Fruit fly (Drosophila melanogaster) whole organism, embryonic: ENCODE results near the gene CG32801.

Experiments
- Ada2b ChIP-seq: fragments of 200-800 bp; sonication (Bioruptor generic); IDR thresholded peaks from 2 replicates; pipeline ENCODE4 v1.3.6; 2022; ENCODE audit warnings: missing biosample characterization, missing genetic modification characterization
- Atf3 ChIP-seq: fragments of 200-800 bp; sonication (Bioruptor generic); optimal IDR thresholded peaks from 3 replicates; lab custom pipeline; 2016; ENCODE audit warnings: missing biosample characterization, missing genetic modification characterization
- Atf6 ChIP-seq: fragments of 200-800 bp; sonication (Bioruptor generic); IDR thresholded peaks from 2 replicates; pipeline ENCODE4 v1.3.6; 2022; ENCODE audit warnings: missing biosample characterization, missing genetic modification characterization
- BEAF-32 ChIP-seq: fragments of 200-800 bp; sonication (Bioruptor generic); optimal IDR thresholded peaks from 3 replicates; lab custom pipeline; 2017; ENCODE audit warnings: missing biosample characterization, missing genetic modification characterization, mild to moderate bottlenecking, moderate library complexity, missing genetic modification reagents
- Bdp1 ChIP-seq: fragments of 200-800 bp; sonication (Bioruptor generic); optimal IDR thresholded peaks from 3 replicates; lab custom pipeline; 2016; ENCODE audit warnings: missing biosample characterization, missing genetic modification characterization
- Blimp-1 ChIP-seq: fragments of 200-800 bp; sonication (Bioruptor generic); optimal IDR thresholded peaks from 3 replicates; lab custom pipeline; 2018; ENCODE audit warnings: missing biosample characterization, missing genetic modification characterization, mild to moderate bottlenecking, moderate library complexity, missing genetic modification reagents
- C15 ChIP-seq: fragments of 200-800 bp; sonication (Bioruptor generic); IDR thresholded peaks from 3 replicates; pipeline ENCODE4 v1.3.6; 2022; ENCODE audit warnings: missing biosample characterization, missing genetic modification characterization
- CG10366 ChIP-seq: fragments of 200-800 bp; sonication (Bioruptor generic); IDR thresholded peaks from 2 replicates; pipeline ENCODE4 v1.3.6; 2022; ENCODE audit warnings: missing biosample characterization, missing genetic modification characterization
- CG10654 ChIP-seq: fragments of 200-800 bp; sonication (Bioruptor generic); optimal IDR thresholded peaks from 2 replicates; lab custom pipeline; 2016; ENCODE audit warnings: missing biosample characterization, missing genetic modification characterization
- CG11247 ChIP-seq: fragments of 200-800 bp; sonication (Bioruptor generic); IDR thresholded peaks from 2 replicates; pipeline ENCODE4 v1.3.6; 2022; ENCODE audit warnings: missing biosample characterization, missing genetic modification characterization
- CG11560 ChIP-seq: fragments of 200-800 bp; sonication (Bioruptor generic); IDR thresholded peaks from 3 replicates; pipeline ENCODE4 v1.3.6; 2022; ENCODE audit warnings: missing biosample characterization, missing genetic modification characterization
- CG12299 ChIP-seq: fragments of 200-800 bp; sonication (Bioruptor generic); optimal IDR thresholded peaks from 2 replicates; lab custom pipeline; 2018; ENCODE audit warnings: missing biosample characterization, mild to moderate bottlenecking, missing genetic modification characterization
- CG12942 ChIP-seq: fragments of 200-800 bp; sonication (Bioruptor generic); optimal IDR thresholded peaks from 3 replicates; lab custom pipeline; 2016; ENCODE audit warnings: missing biosample characterization, missing genetic modification characterization
- CG14667 ChIP-seq: fragments of 200-800 bp; sonication (Bioruptor generic); IDR thresholded peaks from 2 replicates; pipeline ENCODE4 v1.3.6; 2022; ENCODE audit warnings: missing biosample characterization, missing genetic modification characterization
- CG14860 ChIP-seq: fragments of 200-800 bp; sonication (Bioruptor generic); IDR thresholded peaks from 3 replicates; pipeline ENCODE4 v1.3.6; 2022; ENCODE audit warnings: missing biosample characterization, missing genetic modification characterization; ENCODE audit not compliant: partially characterized antibody
- CG1602 ChIP-seq: fragments of 200-800 bp; sonication (Bioruptor generic); optimal IDR thresholded peaks from 3 replicates; lab custom pipeline; 2016; ENCODE audit warnings: missing biosample characterization, missing genetic modification characterization
- CG17802 ChIP-seq: fragments of 200-800 bp; sonication (Bioruptor generic); optimal IDR thresholded peaks from 2 replicates; lab custom pipeline; 2018; ENCODE audit warnings: missing biosample characterization, mild to moderate bottlenecking, missing genetic modification characterization, moderate library complexity
- CG30431 ChIP-seq: fragments of 200-800 bp; sonication (Bioruptor generic); optimal IDR thresholded peaks from 2 replicates; lab custom pipeline; 2017; ENCODE audit warnings: missing biosample characterization, missing genetic modification characterization
- CG3065 ChIP-seq: fragments of 200-800 bp; sonication (Bioruptor generic); optimal IDR thresholded peaks from 2 replicates; lab custom pipeline; 2016; ENCODE audit warnings: missing biosample characterization, missing genetic modification characterization
- CG31388 ChIP-seq: fragments of 200-800 bp; sonication (Bioruptor generic); optimal IDR thresholded peaks from 2 replicates; lab custom pipeline; 2016; ENCODE audit warnings: missing biosample characterization, missing genetic modification characterization
- CG32532 ChIP-seq: fragments of 200-800 bp; sonication (Bioruptor generic); IDR thresholded peaks from 2 replicates; pipeline ENCODE4 v1.3.6; 2022; ENCODE audit warnings: missing biosample characterization, missing genetic modification characterization
- CG4328 ChIP-seq: fragments of 200-800 bp; sonication (Bioruptor generic); optimal IDR thresholded peaks from 3 replicates; lab custom pipeline; 2017; ENCODE audit warnings: missing biosample characterization, missing genetic modification reagents, missing genetic modification characterization
- CG4707 ChIP-seq: fragments of 200-800 bp; sonication (Bioruptor generic); optimal IDR thresholded peaks from 2 replicates; lab custom pipeline; 2018; ENCODE audit warnings: missing biosample characterization, mild to moderate bottlenecking, missing genetic modification characterization, moderate library complexity
- CG5180 ChIP-seq: fragments of 200-800 bp; sonication (Bioruptor generic); optimal IDR thresholded peaks from 3 replicates; lab custom pipeline; 2017; ENCODE audit warnings: missing biosample characterization, missing genetic modification characterization, mild to moderate bottlenecking, moderate library complexity, missing genetic modification reagents
- CG7745 ChIP-seq: fragments of 200-800 bp; sonication (Bioruptor generic); optimal IDR thresholded peaks from 2 replicates; lab custom pipeline; 2018; ENCODE audit warnings: missing biosample characterization, mild to moderate bottlenecking, missing genetic modification characterization, moderate library complexity
- CG9215 ChIP-seq: fragments of 200-800 bp; sonication (Bioruptor generic); IDR thresholded peaks from 2 replicates; pipeline ENCODE4 v1.3.6; 2022; ENCODE audit warnings: missing biosample characterization, missing genetic modification characterization
- CG9797 ChIP-seq: fragments of 200-800 bp; sonication (Bioruptor generic); optimal IDR thresholded peaks from 3 replicates; lab custom pipeline; 2018; ENCODE audit warnings: missing biosample characterization, mild to moderate bottlenecking, missing genetic modification characterization
- Dp ChIP-seq: fragments of 200-800 bp; sonication (Bioruptor generic); optimal IDR thresholded peaks from 2 replicates; lab custom pipeline; 2018; ENCODE audit warnings: missing biosample characterization, mild to moderate bottlenecking, missing genetic modification characterization, moderate library complexity
- ERR ChIP-seq: fragments of 200-800 bp; sonication (Bioruptor generic); optimal IDR thresholded peaks from 2 replicates; lab custom pipeline; 2016; ENCODE audit warnings: missing biosample characterization, missing genetic modification characterization
- Rfx ChIP-seq: fragments of 200-800 bp; sonication (Bioruptor generic); IDR thresholded peaks from 2 replicates; pipeline ENCODE4 v1.3.6; 2022; ENCODE audit warnings: missing biosample characterization, missing genetic modification characterization
- Taf1 ChIP-seq: fragments of 200-800 bp; sonication (Bioruptor generic); IDR thresholded peaks from 2 replicates; pipeline ENCODE4 v1.3.6; 2022; ENCODE audit warnings: missing biosample characterization, missing genetic modification characterization
- btn ChIP-seq: fragments of 200-800 bp; sonication (Bioruptor generic); optimal IDR thresholded peaks from 2 replicates; lab custom pipeline; 2016; ENCODE audit warnings: missing biosample characterization, missing genetic modification characterization
- chif ChIP-seq, 2 experiments: fragments of 200-800 bp; sonication (Bioruptor generic); optimal IDR thresholded peaks; 3 replicates each; lab custom pipeline; 2016; ENCODE audit warnings: missing biosample characterization in 2 of 2, missing genetic modification characterization in 2 of 2
- crp ChIP-seq, 2 experiments: fragments of 200-800 bp; sonication (Bioruptor generic); optimal IDR thresholded peaks; 2 replicates in 1 of 2; 3 replicates in 1 of 2; lab custom pipeline; 2017; ENCODE audit warnings: missing biosample characterization in 2 of 2, missing genetic modification characterization in 2 of 2, mild to moderate bottlenecking in 1 of 2, moderate library complexity in 1 of 2
- dati ChIP-seq: fragments of 200-800 bp; sonication (Bioruptor generic); IDR thresholded peaks from 2 replicates; pipeline ENCODE4 v1.3.6; 2022; ENCODE audit warnings: missing biosample characterization, missing genetic modification characterization
- dmrt99B ChIP-seq: fragments of 200-800 bp; sonication (Bioruptor generic); optimal IDR thresholded peaks from 2 replicates; lab custom pipeline; 2018; ENCODE audit warnings: missing biosample characterization, mild to moderate bottlenecking, missing genetic modification characterization, moderate library complexity
- dysf ChIP-seq: fragments of 200-800 bp; sonication (Bioruptor generic); IDR thresholded peaks from 3 replicates; pipeline ENCODE4 v1.3.6; 2022; ENCODE audit warnings: missing biosample characterization, missing genetic modification characterization
- fu2 ChIP-seq: fragments of 200-800 bp; sonication (Bioruptor generic); optimal IDR thresholded peaks from 2 replicates; lab custom pipeline; 2016; ENCODE audit warnings: missing biosample characterization, missing genetic modification characterization
- ken ChIP-seq: fragments of 200-800 bp; sonication (Bioruptor generic); IDR thresholded peaks from 3 replicates; pipeline ENCODE4 v1.3.6; 2022; ENCODE audit warnings: missing biosample characterization, missing genetic modification characterization
- mld ChIP-seq: fragments of 200-800 bp; sonication (Bioruptor generic); IDR thresholded peaks from 3 replicates; pipeline ENCODE4 v1.3.6; 2022; ENCODE audit warnings: missing biosample characterization, missing genetic modification characterization; ENCODE audit not compliant: partially characterized antibody
- org-1 ChIP-seq: fragments of 200-800 bp; sonication (Bioruptor generic); optimal IDR thresholded peaks from 2 replicates; lab custom pipeline; 2017; ENCODE audit warnings: missing biosample characterization, missing genetic modification characterization
- pan ChIP-seq, 4 experiments: fragments of >200 bp in 3 of 4; fragments of 200-800 bp in 1 of 4; sonication (Bioruptor generic) in 1 of 4; optimal IDR thresholded peaks in 3 of 4; IDR thresholded peaks in 1 of 4; 2 replicates each; pipeline versions ENCODE4 v1.3.6 to Lab custom; 2017 to 2022; ENCODE audit warnings: missing biosample characterization in 2 of 4, missing genetic modification characterization in 2 of 4, mixed read lengths in 1 of 4
- pita ChIP-seq: fragments of 200-800 bp; sonication (Bioruptor generic); optimal IDR thresholded peaks from 2 replicates; lab custom pipeline; 2017; ENCODE audit warnings: missing biosample characterization, mild to moderate bottlenecking, missing genetic modification characterization
- pzg ChIP-seq: fragments of 200-800 bp; sonication (Bioruptor generic); optimal IDR thresholded peaks from 3 replicates; lab custom pipeline; 2018; ENCODE audit warnings: missing biosample characterization, mild to moderate bottlenecking, missing genetic modification characterization, moderate library complexity
- ro ChIP-seq: fragments of 200-800 bp; sonication (Bioruptor generic); IDR thresholded peaks from 2 replicates; pipeline ENCODE4 v1.3.6; 2022; ENCODE audit warnings: missing biosample characterization, missing genetic modification characterization
- sug ChIP-seq: fragments of 200-800 bp; optimal IDR thresholded peaks from 2 replicates; lab custom pipeline; 2019; ENCODE audit warnings: missing biosample characterization, mild to moderate bottlenecking, missing genetic modification characterization, moderate library complexity
- tap ChIP-seq: fragments of 200-800 bp; optimal IDR thresholded peaks from 3 replicates; lab custom pipeline; 2019; ENCODE audit warnings: missing biosample characterization, mild to moderate bottlenecking, missing genetic modification characterization, moderate library complexity
- tll ChIP-seq, 2 experiments: fragments of 200-800 bp in 1 of 2; fragments of >200 bp in 1 of 2; sonication (Bioruptor generic) in 1 of 2; optimal IDR thresholded peaks; 2 replicates each; lab custom pipeline; 2017 to 2019; ENCODE audit warnings: missing biosample characterization in 2 of 2, missing genetic modification characterization in 2 of 2, mild to moderate bottlenecking in 1 of 2, moderate library complexity in 1 of 2
- twi ChIP-seq: fragments of 200-800 bp; optimal IDR thresholded peaks from 2 replicates; lab custom pipeline; 2019; ENCODE audit warnings: missing biosample characterization, mild to moderate bottlenecking, missing genetic modification characterization, moderate library complexity
- yki ChIP-seq: fragments of >200 bp; optimal IDR thresholded peaks from 3 replicates; lab custom pipeline; 2018
- zfh2 ChIP-seq: fragments of 200-800 bp; sonication (Bioruptor generic); optimal IDR thresholded peaks from 2 replicates; lab custom pipeline; 2016; ENCODE audit warnings: missing biosample characterization, missing genetic modification characterization

The CG32801 gene

DNA sequence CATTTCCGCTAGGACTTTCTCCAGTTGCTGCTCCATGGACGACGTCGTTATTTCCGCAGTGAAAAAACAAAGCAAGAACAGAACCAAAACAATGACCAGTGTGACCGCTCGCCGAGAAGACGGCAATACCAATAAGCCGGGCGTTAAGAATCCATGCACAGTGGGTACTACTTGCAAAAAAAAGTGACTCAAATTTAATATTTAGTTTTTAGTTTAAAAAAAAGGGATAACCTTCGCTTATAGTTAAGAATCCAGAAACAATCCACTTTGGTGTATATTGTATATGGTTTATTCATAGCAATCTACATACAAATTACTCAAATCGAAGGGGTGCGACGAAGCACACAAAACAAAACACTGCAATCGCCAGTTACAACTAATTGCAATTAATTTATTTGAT is 44.1 kb downstream of the CG32801 start, which contains the start of gene Lamtor5 (continued):
- no peak for TF ChIP-seq mld (GFP tag; lab: Robert Waterston, UW)
- TF ChIP-seq CG4328 (GFP tag; lab: Kevin White, UChicago) = no peak
- peak; percentile 72 for TF ChIP-seq CG32532
- no peak for TF ChIP-seq CG9215 (GFP tag; lab: Robert Waterston, UW)
- no peak for TF ChIP-seq btn (GFP tag; lab: Kevin White, UChicago)
- no peak for TF ChIP-seq dati (GFP tag; lab: Robert Waterston, UW)
- TF ChIP-seq CG7745 = no peak
- TF ChIP-seq CG11560 (tag; lab: Robert Waterston, UW) = no peak
- TF ChIP-seq Bdp1 (GFP tag; lab: Kevin White, UChicago) = no peak
- no peak for TF ChIP-seq CG10654
- TF ChIP-seq org-1 (GFP tag; lab: Kevin White, UChicago) = no peak
- TF ChIP-seq Rfx (GFP tag; lab: Robert Waterston, UW) = peak; percentile 78
- no peak for TF ChIP-seq CG12942 (GFP tag; lab: Kevin White, UChicago)
- no peak for TF ChIP-seq Atf6 (GFP tag; lab: Robert Waterston, UW)
- no peak for TF ChIP-seq tll (GFP tag; optimal IDR thresholded peaks at IDR 0.05; lab: Kevin White, UChicago)
- peak; percentile 16 for TF ChIP-seq Atf3 (GFP tag; lab: Kevin White, UChicago)
- TF ChIP-seq ken (GFP tag; lab: Robert Waterston, UW) = no peak
- no peak for TF ChIP-seq ro (GFP tag; lab: Robert Waterston, UW)
- peak; percentile 36 for TF ChIP-seq dmrt99B
- TF ChIP-seq CG12299 = no peak
- TF ChIP-seq fu2 (GFP tag; lab: Kevin White, UChicago) = peak; percentile 14
- TF ChIP-seq Ada2b (GFP tag; lab: Robert Waterston, UW) = no peak
- TF ChIP-seq CG4707 = peak; percentile 51
- no peak for TF ChIP-seq CG5180 (GFP tag; lab: Kevin White, UChicago)
- no peak for TF ChIP-seq twi
- peak; percentile 15 for TF ChIP-seq BEAF-32 (GFP tag; lab: Kevin White, UChicago)
- no peak for TF ChIP-seq CG11247
- TF ChIP-seq pan (optimal IDR thresholded peaks at IDR 0.05; lab: Kevin White, UChicago) = no peak
- TF ChIP-seq pan (GFP tag; optimal IDR thresholded peaks at IDR 0.05 in 1 of 2, IDR thresholded peaks at IDR 0.05 in 1 of 2) = peak in 1 of 2 experiments; percentile 34
- TF ChIP-seq Taf1 (GFP tag; lab: Robert Waterston, UW) = 0 out of 2 replicates have a peak, but pooled peaks have one; percentile 29
- TF ChIP-seq yki (lab: Kevin White, UChicago) = no peak
- 0 out of 2 replicates have a peak, but pooled peaks have one; percentile 20 for TF ChIP-seq CG10366
- TF ChIP-seq tap (tag; lab: Kevin White, UChicago) = no peak
- no peak for TF ChIP-seq C15 (GFP tag; lab: Robert Waterston, UW)
- TF ChIP-seq sug (tag; lab: Kevin White, UChicago) = peak; percentile 15
- peak; percentile 20 for TF ChIP-seq Blimp-1 (GFP tag; lab: Kevin White, UChicago)
- no peak for TF ChIP-seq pita (GFP tag; lab: Kevin White, UChicago)
- TF ChIP-seq pzg (GFP tag; lab: Kevin White, UChicago) = peak; percentile 55
- TF ChIP-seq zfh2 = peak; percentile 10
- peak in 1 of 2 experiments; percentile 37 for TF ChIP-seq chif (GFP tag; optimal IDR thresholded peaks at IDR 0.05; lab: Kevin White, UChicago)
- TF ChIP-seq CG3065 (GFP tag; lab: Kevin White, UChicago) = no peak
- TF ChIP-seq CG30431 = no peak
- no peak for TF ChIP-seq ERR (GFP tag; lab: Kevin White, UChicago)
- no peak for TF ChIP-seq CG14667 (GFP tag; lab: Robert Waterston, UW)
- no peak for TF ChIP-seq crp (GFP tag; optimal IDR thresholded peaks at IDR 0.05; lab: Kevin White, UChicago)
- no peak for TF ChIP-seq CG17802 (tag; lab: Kevin White, UChicago)
- TF ChIP-seq CG1602 (GFP tag; lab: Kevin White, UChicago) = no peak
- TF ChIP-seq CG9797 (GFP tag; lab: Kevin White, UChicago) = peak; percentile 53
- TF ChIP-seq CG14860 (GFP tag; lab: Robert Waterston, UW) = no peak
- no peak for TF ChIP-seq CG31388
- TF ChIP-seq Dp (GFP tag; lab: Kevin White, UChicago) = no peak
- no peak; the same call in 2 of the 3 replicates for TF ChIP-seq dysf (GFP tag; lab: Robert Waterston, UW)
